Worm (Caenorhabditis elegans) whole organism, young adult: ENCODE measurements around the gene T28F12.1.

Experiments
- Y56A3A.18 ChIP-seq: fragments of 200-800 bp; sonication (Bioruptor generic); IDR thresholded peaks from 2 replicates; pipeline ENCODE4 v1.3.6; 2022; ENCODE audit warnings: missing genetic modification reagents, missing genetic modification characterization, missing compliant biosample characterization
- zfh-2 ChIP-seq: fragments of 200-800 bp; sonication (Bioruptor generic); conservative IDR thresholded peaks from 2 replicates; pipeline ENCODE4 v1.3.6; 2022; ENCODE audit warnings: missing genetic modification reagents, missing genetic modification characterization, missing compliant biosample characterization

T28F12.1 gene

DNA sequence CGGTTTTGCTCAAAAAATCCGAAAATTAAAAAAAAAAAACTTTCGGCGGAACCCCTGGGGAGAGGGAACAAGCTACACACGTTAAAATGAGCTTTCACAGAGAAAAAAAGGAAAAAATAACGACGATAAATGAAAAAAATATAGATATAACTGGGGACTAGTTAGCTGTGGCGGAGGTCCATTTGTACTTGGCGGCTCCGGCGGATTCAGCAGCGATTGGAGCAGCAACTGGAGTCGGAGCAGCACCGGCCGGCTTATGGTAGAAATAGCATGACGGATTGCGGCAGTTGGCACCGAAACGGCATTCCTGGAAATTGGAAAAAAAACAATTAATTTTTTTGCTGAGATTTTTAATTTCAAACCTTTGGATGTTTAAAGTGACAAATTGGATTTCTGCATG is 49.7 kb downstream of the T28F12.1 start:
- no peak for TF ChIP-seq Y56A3A.18 (GFP tag; lab: Robert Waterston, UW)
- TF ChIP-seq zfh-2 (GFP tag; lab: Robert Waterston, UW): peak; percentile 58
